Fruit fly (Drosophila melanogaster): ENCODE results near the gene CG3386.

Gene CG3386

dm6 chr3L:685441-685804 is 3.2 kb upstream of the CG3386 start, which contains the start of gene ebd1 (continued):
- TF ChIP-seq en (GFP tag; optimal IDR thresholded peaks at IDR 0.05), result no peak
- no peak for TF ChIP-seq CG12769 (tag; optimal IDR thresholded peaks at IDR 0.05)
- TF ChIP-seq CG4854 (GFP tag; optimal IDR thresholded peaks at IDR 0.05), result no peak
- no peak for TF ChIP-seq da (GFP tag; optimal IDR thresholded peaks at IDR 0.05)
- no peak for TF ChIP-seq h (optimal IDR thresholded peaks at IDR 0.05)
- TF ChIP-seq D19A (tag; optimal IDR thresholded peaks at IDR 0.05), result peak; percentile 8
- no peak for TF ChIP-seq Awh (GFP tag; IDR thresholded peaks at IDR 0.05)
- TF ChIP-seq pan (optimal IDR thresholded peaks at IDR 0.05), result no peak
- no peak for TF ChIP-seq pan (GFP tag; optimal IDR thresholded peaks at IDR 0.05 in 1 of 2, IDR thresholded peaks at IDR 0.05 in 1 of 2)
- no peak for TF ChIP-seq CG10543 (GFP tag; optimal IDR thresholded peaks at IDR 0.05)
- no peak for TF ChIP-seq trh (GFP tag; optimal IDR thresholded peaks at IDR 0.05)
- TF ChIP-seq CG17802 (tag; optimal IDR thresholded peaks at IDR 0.05), result no peak
- TF ChIP-seq CG17361 (GFP tag; IDR thresholded peaks at IDR 0.05), result no peak; the same call in 2 of the 3 replicates
- no peak for TF ChIP-seq Camta (GFP tag; optimal IDR thresholded peaks at IDR 0.05)
- peak; percentile 8 for TF ChIP-seq yki (optimal IDR thresholded peaks at IDR 0.05)
- no peak for TF ChIP-seq CG4404 (GFP tag; IDR thresholded peaks at IDR 0.05)
- no peak for TF ChIP-seq HLH4C (GFP tag; IDR thresholded peaks at IDR 0.05; ENCODE audit: partially characterized antibody)
- no peak for TF ChIP-seq CG10431 (GFP tag; optimal IDR thresholded peaks at IDR 0.05)
- no peak for TF ChIP-seq fru (optimal IDR thresholded peaks at IDR 0.05)
- peak; percentile 6; the same call in 1 of the 2 replicates for TF ChIP-seq CG32532 (GFP tag; IDR thresholded peaks at IDR 0.05)
- 0 out of 3 replicates have a peak, but pooled peaks have one; percentile 6 for TF ChIP-seq zen2 (GFP tag; IDR thresholded peaks at IDR 0.05; ENCODE audit: partially characterized antibody)
- no peak for TF ChIP-seq fd96Cb (tag; optimal IDR thresholded peaks at IDR 0.05)
- TF ChIP-seq CG10979 (tag; optimal IDR thresholded peaks at IDR 0.05), result no peak
- no peak for TF ChIP-seq CG11723 (GFP tag; optimal IDR thresholded peaks at IDR 0.05)
- TF ChIP-seq CG3726 (GFP tag; IDR thresholded peaks at IDR 0.05), result no peak
- TF ChIP-seq grn (GFP tag; optimal IDR thresholded peaks at IDR 0.05), result no peak
- TF ChIP-seq run (tag; optimal IDR thresholded peaks at IDR 0.05), result no peak
- no peak for TF ChIP-seq nmo (GFP tag; optimal IDR thresholded peaks at IDR 0.05)
- no peak for TF ChIP-seq emc (GFP tag; optimal IDR thresholded peaks at IDR 0.05)
- no peak for TF ChIP-seq C15 (GFP tag; IDR thresholded peaks at IDR 0.05)
- TF ChIP-seq CG18011 (GFP tag; optimal IDR thresholded peaks at IDR 0.05), result no peak
- TF ChIP-seq Sry-β (GFP tag; optimal IDR thresholded peaks at IDR 0.05), result no peak
- peak; percentile 19 for TF ChIP-seq Max (GFP tag; optimal IDR thresholded peaks at IDR 0.05)
- TF ChIP-seq klu (GFP tag; IDR thresholded peaks at IDR 0.05), result no peak
- no peak for TF ChIP-seq Usf (GFP tag; optimal IDR thresholded peaks at IDR 0.05)
- no peak for TF ChIP-seq CG32772 (GFP tag; IDR thresholded peaks at IDR 0.05)
- TF ChIP-seq Nf-YB (GFP tag; optimal IDR thresholded peaks at IDR 0.05), result peak; percentile 8
- TF ChIP-seq al (GFP tag; IDR thresholded peaks at IDR 0.05), result no peak
- TF ChIP-seq CG9609 (GFP tag; optimal IDR thresholded peaks at IDR 0.05), result no peak
- peak; percentile 65 for TF ChIP-seq D (optimal IDR thresholded peaks at IDR 0.05)
- TF ChIP-seq D (GFP tag; optimal IDR thresholded peaks at IDR 0.05), result no peak
- no peak for TF ChIP-seq sc (optimal IDR thresholded peaks at IDR 0.05)
- TF ChIP-seq sc (GFP tag; optimal IDR thresholded peaks at IDR 0.05), result no peak
- peak; percentile 4 for TF ChIP-seq CG4328 (GFP tag; optimal IDR thresholded peaks at IDR 0.05)
- no peak for TF ChIP-seq CG4617 (GFP tag; optimal IDR thresholded peaks at IDR 0.05; ENCODE audit: borderline replicate concordance)
- no peak for TF ChIP-seq ind (GFP tag; optimal IDR thresholded peaks at IDR 0.05)
- no peak for TF ChIP-seq Xrp1 (GFP tag; IDR thresholded peaks at IDR 0.05)
- no peak for TF ChIP-seq wek (GFP tag; optimal IDR thresholded peaks at IDR 0.05)
- 0 out of 3 replicates have a peak, but pooled peaks have one; percentile 3 for TF ChIP-seq sr (GFP tag; IDR thresholded peaks at IDR 0.05)
- TF ChIP-seq CG18764 (GFP tag; optimal IDR thresholded peaks at IDR 0.05), result no peak
- TF ChIP-seq p53 (GFP tag; optimal IDR thresholded peaks at IDR 0.05), result no peak
- no peak for TF ChIP-seq ara (GFP tag; IDR thresholded peaks at IDR 0.05)
- TF ChIP-seq pho (GFP tag; optimal IDR thresholded peaks at IDR 0.05), result no peak
- no peak for TF ChIP-seq sna (GFP tag; IDR thresholded peaks at IDR 0.05; ENCODE audit: partially characterized antibody)
